Comparison of ENCODE assay signal across 2 worm cellular contexts in the genomic region with DNA sequence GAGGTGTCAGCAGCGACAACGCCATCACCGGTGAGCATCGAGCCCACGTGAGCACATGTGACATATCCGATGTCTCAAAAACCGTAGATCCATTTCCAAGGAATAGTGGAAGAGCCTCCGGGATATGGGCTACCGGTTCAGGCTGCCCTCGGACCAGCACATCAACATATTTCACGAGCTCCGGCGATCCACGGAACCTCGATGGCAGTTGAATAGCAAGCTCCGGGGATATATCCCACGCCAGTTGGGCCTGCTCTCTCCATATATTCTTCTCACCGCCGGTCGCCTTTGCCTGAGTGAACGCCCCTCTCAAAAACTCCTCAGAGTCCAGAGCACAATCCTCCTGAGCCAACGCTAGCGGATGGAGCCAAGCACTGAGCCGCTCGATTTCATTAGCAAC.
TF ChIP-seq lines count a peak whose summit lies in the region.

No protein-coding gene starts in this region.

TF ChIP-seq in whole organism, L4 larva, 104 proteins besides CTCF, POLR2A, EP300 and RAD21:
- TF ChIP-seq skn-1 (tag; optimal IDR thresholded peaks at IDR 0.05; lab: Kevin White, UChicago) (no peak), F26F4.8 (GFP tag; conservative IDR thresholded peaks at IDR 0.05; lab: Robert Waterston, UW) (0 out of 2 replicates have a peak, but pooled peaks have one; percentile 5), set-16 (GFP tag; IDR thresholded peaks at IDR 0.05; lab: Robert Waterston, UW) (peak; percentile 56), duxl-1 (tag; optimal IDR thresholded peaks at IDR 0.05; lab: Kevin White, UChicago; ENCODE audit: poor library complexity) (no peak)
TF ChIP-seq in whole organism, L4 larva: peak in this region for 2.

TF ChIP-seq in whole organism, young adult, 124 proteins besides CTCF, POLR2A, EP300 and RAD21:
- TF ChIP-seq madf-3 (GFP tag; IDR thresholded peaks at IDR 0.05; lab: Robert Waterston, UW) = 0 out of 2 replicates have a peak, but pooled peaks have one; percentile 45
- peak; percentile 78 for TF ChIP-seq zfh-2 (GFP tag; conservative IDR thresholded peaks at IDR 0.05; lab: Robert Waterston, UW)
- TF ChIP-seq ztf-25 (GFP tag; IDR thresholded peaks at IDR 0.05; lab: Robert Waterston, UW) = no peak
- no peak for TF ChIP-seq sptf-2 (GFP tag; optimal IDR thresholded peaks at IDR 0.05; lab: Kevin White, UChicago)
